Fruit fly (Drosophila melanogaster) whole organism, wandering third instar larva: ENCODE measurements around the gene CG14024.

Experiments used
- Abd-B ChIP-seq: fragments of >200 bp; optimal IDR thresholded peaks from 2 replicates; lab custom pipeline; 2017; ENCODE audit warnings: missing biosample characterization, missing genetic modification characterization
- CG9705 ChIP-seq: fragments of 200-800 bp; sonication (Bioruptor generic); optimal IDR thresholded peaks from 2 replicates; lab custom pipeline; 2018; ENCODE audit warnings: missing biosample characterization, mild to moderate bottlenecking, missing genetic modification characterization
- CrebA ChIP-seq: fragments of 200-800 bp; sonication (Bioruptor generic); optimal IDR thresholded peaks from 2 replicates; lab custom pipeline; 2016; ENCODE audit warnings: missing biosample characterization, mild to moderate bottlenecking, missing genetic modification characterization, borderline replicate concordance
- Dfd ChIP-seq: fragments of >200 bp; optimal IDR thresholded peaks from 2 replicates; lab custom pipeline; 2017; ENCODE audit warnings: missing biosample characterization, missing genetic modification characterization
- Dif ChIP-seq: fragments of 200-275, 200-300 bp; sonication (Bioruptor generic); optimal IDR thresholded peaks from 2 replicates; lab custom pipeline; 2018; ENCODE audit warnings: missing biosample characterization, missing genetic modification characterization; ENCODE audit not compliant: partially characterized antibody
- HLH106 ChIP-seq: fragments of 200-800 bp; optimal IDR thresholded peaks from 3 replicates; lab custom pipeline; 2019; ENCODE audit warnings: missing biosample characterization, mild to moderate bottlenecking, missing genetic modification characterization, moderate library complexity
- Hnf4 ChIP-seq: fragments of 200-800 bp; sonication (Bioruptor generic); optimal IDR thresholded peaks from 2 replicates; lab custom pipeline; 2016; ENCODE audit warnings: missing biosample characterization, mild to moderate bottlenecking, missing genetic modification characterization
- Hr78 ChIP-seq: fragments of >200 bp; optimal IDR thresholded peaks from 2 replicates; lab custom pipeline; 2017; ENCODE audit warnings: missing biosample characterization, missing genetic modification characterization
- Hr83 ChIP-seq: fragments of 200-300 bp; sonication (Bioruptor generic); optimal IDR thresholded peaks from 2 replicates; lab custom pipeline; 2016; ENCODE audit warnings: missing biosample characterization, mild to moderate bottlenecking, missing genetic modification characterization, moderate library complexity; ENCODE audit not compliant: poor library complexity, severe bottlenecking
- Mio ChIP-seq: sonication (Bioruptor generic); optimal IDR thresholded peaks from 2 replicates; lab custom pipeline; 2016; ENCODE audit warnings: missing biosample characterization, missing genetic modification characterization
- Myc ChIP-seq: fragments of >200 bp; optimal IDR thresholded peaks from 2 replicates; lab custom pipeline; 2017
- N ChIP-seq: fragments of >200 bp; optimal IDR thresholded peaks from 2 replicates; lab custom pipeline; 2018; ENCODE audit warnings: missing biosample characterization, missing external identifiers, missing genetic modification characterization
- OdsH ChIP-seq: fragments of 200-800 bp; sonication (Bioruptor generic); optimal IDR thresholded peaks from 2 replicates; lab custom pipeline; 2016; ENCODE audit warnings: missing biosample characterization, mild to moderate bottlenecking, missing genetic modification characterization
- Rel ChIP-seq, 2 experiments: fragments of 200-800 bp; sonication (Bioruptor generic) in 1 of 2; optimal IDR thresholded peaks; 2 replicates in 1 of 2; 3 replicates in 1 of 2; lab custom pipeline; 2016 to 2019; ENCODE audit warnings: mild to moderate bottlenecking in 2 of 2, missing biosample characterization in 2 of 2, missing genetic modification characterization in 2 of 2, moderate library complexity in 1 of 2
- Sp1 ChIP-seq: fragments of 200-800 bp; sonication (Bioruptor generic); optimal IDR thresholded peaks from 3 replicates; lab custom pipeline; 2019; ENCODE audit warnings: missing biosample characterization, mild to moderate bottlenecking, missing genetic modification characterization, moderate library complexity
- Vsx2 ChIP-seq: fragments of 200-300, 225-300 bp; sonication (Bioruptor generic); optimal IDR thresholded peaks from 2 replicates; lab custom pipeline; 2018; ENCODE audit warnings: missing biosample characterization, missing genetic modification characterization; ENCODE audit not compliant: partially characterized antibody
- br ChIP-seq: fragments of 200-800 bp; sonication (Bioruptor generic); optimal IDR thresholded peaks from 2 replicates; lab custom pipeline; 2016; ENCODE audit warnings: missing biosample characterization, missing genetic modification characterization
- brk ChIP-seq: fragments of 200-800 bp; sonication (Bioruptor generic); optimal IDR thresholded peaks from 2 replicates; lab custom pipeline; 2016; ENCODE audit warnings: missing biosample characterization, mild to moderate bottlenecking, missing genetic modification characterization
- dl ChIP-seq, 2 experiments: fragments of 175-275, 200-275 bp in 1 of 2; fragments of 200-275 bp in 1 of 2; sonication (Bioruptor generic); optimal IDR thresholded peaks; lab custom pipeline; 2018; ENCODE audit warnings: mild to moderate bottlenecking in 2 of 2, missing biosample characterization in 2 of 2, missing genetic modification characterization in 2 of 2, moderate library complexity in 2 of 2; ENCODE audit not compliant: partially characterized antibody in 2 of 2, insufficient read depth in 1 of 2
- dmrt93B ChIP-seq: fragments of 200-800 bp; sonication (Bioruptor generic); optimal IDR thresholded peaks from 2 replicates; lab custom pipeline; 2018; ENCODE audit warnings: missing biosample characterization, mild to moderate bottlenecking, missing genetic modification characterization
- ey ChIP-seq: fragments of 200-800 bp; sonication (Bioruptor generic); optimal IDR thresholded peaks from 2 replicates; lab custom pipeline; 2016; ENCODE audit warnings: missing biosample characterization, missing genetic modification characterization
- foxo ChIP-seq, 2 experiments: fragments of 200-800 bp; sonication (Bioruptor generic); optimal IDR thresholded peaks; 2 replicates in 1 of 2; 3 replicates in 1 of 2; lab custom pipeline; 2016 to 2017; ENCODE audit warnings: missing biosample characterization in 2 of 2, missing genetic modification characterization in 2 of 2
- fru ChIP-seq: fragments of 200-800 bp; sonication (Bioruptor generic); optimal IDR thresholded peaks from 3 replicates; lab custom pipeline; 2016; ENCODE audit warnings: missing biosample characterization, mild to moderate bottlenecking, missing genetic modification characterization
- h ChIP-seq: fragments of 200-800 bp; sonication (Bioruptor generic); optimal IDR thresholded peaks from 3 replicates; lab custom pipeline; 2016; ENCODE audit warnings: missing biosample characterization, mild to moderate bottlenecking, missing genetic modification characterization
- jim ChIP-seq: fragments of 175-275, 200-325 bp; sonication (Bioruptor generic); optimal IDR thresholded peaks from 2 replicates; lab custom pipeline; 2016; ENCODE audit warnings: missing biosample characterization, mild to moderate bottlenecking, missing genetic modification characterization
- lola ChIP-seq: fragments of >200 bp; optimal IDR thresholded peaks from 2 replicates; lab custom pipeline; 2017; ENCODE audit warnings: missing biosample characterization, missing genetic modification characterization
- pan ChIP-seq: fragments of >200 bp; optimal IDR thresholded peaks from 2 replicates; lab custom pipeline; 2017
- psq ChIP-seq: fragments of 200-800 bp; sonication (Bioruptor generic); optimal IDR thresholded peaks from 3 replicates; lab custom pipeline; 2017; ENCODE audit warnings: missing biosample characterization, mild to moderate bottlenecking, missing genetic modification characterization, moderate library complexity
- rgr ChIP-seq: fragments of 200-800 bp; sonication (Bioruptor generic); optimal IDR thresholded peaks from 3 replicates; lab custom pipeline; 2016; ENCODE audit warnings: missing biosample characterization, mild to moderate bottlenecking, missing genetic modification characterization
- sage ChIP-seq: fragments of 200-800 bp; sonication (Bioruptor generic); optimal IDR thresholded peaks from 2 replicates; lab custom pipeline; 2016; ENCODE audit warnings: missing biosample characterization, mild to moderate bottlenecking, missing genetic modification characterization
- sv ChIP-seq: fragments of 200-800 bp; sonication (Bioruptor generic); optimal IDR thresholded peaks from 3 replicates; lab custom pipeline; 2016; ENCODE audit warnings: missing biosample characterization, missing genetic modification characterization
- tai ChIP-seq: sonication (Bioruptor generic); optimal IDR thresholded peaks from 2 replicates; lab custom pipeline; 2016; ENCODE audit warnings: missing biosample characterization, missing genetic modification characterization

Gene CG14024

DNA sequence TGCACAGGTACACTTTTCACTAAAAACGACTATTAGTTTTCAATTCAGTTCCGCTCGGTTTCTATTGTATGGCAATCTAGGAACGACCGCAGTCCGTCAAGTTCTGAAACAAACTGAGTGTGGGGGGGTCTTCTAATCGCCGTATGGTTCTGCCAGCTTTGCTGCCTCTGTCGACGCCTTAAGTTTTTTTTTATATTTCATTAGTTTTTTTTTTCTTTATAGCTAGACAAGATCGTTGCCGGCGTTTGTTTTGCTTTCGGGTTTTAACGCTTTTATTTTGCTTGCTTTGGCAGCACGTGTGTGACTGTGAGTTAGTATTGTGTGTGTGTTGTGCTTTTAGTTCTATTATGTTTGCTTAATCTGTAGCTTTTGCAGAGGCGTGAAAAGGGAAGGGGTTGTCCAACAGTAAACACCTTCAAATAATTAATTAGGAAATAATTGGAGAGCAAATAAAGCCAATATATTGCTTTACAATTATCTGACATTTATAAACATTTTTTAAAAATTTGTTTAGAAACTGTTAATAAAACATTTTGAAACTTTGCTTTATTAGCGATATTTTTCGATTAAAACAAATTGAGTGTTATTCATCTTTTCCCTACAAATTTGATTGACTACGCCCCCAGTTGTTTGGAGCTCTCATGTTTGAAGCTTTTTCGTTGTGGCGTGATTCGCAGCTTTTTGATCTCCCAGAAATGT lies 27.6 kb upstream of the CG14024 start, which contains the start of gene Acsf2 (continued):
- TF ChIP-seq Dif (GFP tag; lab: Kevin White, UChicago), result no peak
- TF ChIP-seq Hr83, result no peak
- peak; percentile 82 for TF ChIP-seq psq (GFP tag; lab: Kevin White, UChicago)
- peak; percentile 53 for TF ChIP-seq brk (GFP tag; lab: Kevin White, UChicago)
- TF ChIP-seq tai, result peak; percentile 54

DNA sequence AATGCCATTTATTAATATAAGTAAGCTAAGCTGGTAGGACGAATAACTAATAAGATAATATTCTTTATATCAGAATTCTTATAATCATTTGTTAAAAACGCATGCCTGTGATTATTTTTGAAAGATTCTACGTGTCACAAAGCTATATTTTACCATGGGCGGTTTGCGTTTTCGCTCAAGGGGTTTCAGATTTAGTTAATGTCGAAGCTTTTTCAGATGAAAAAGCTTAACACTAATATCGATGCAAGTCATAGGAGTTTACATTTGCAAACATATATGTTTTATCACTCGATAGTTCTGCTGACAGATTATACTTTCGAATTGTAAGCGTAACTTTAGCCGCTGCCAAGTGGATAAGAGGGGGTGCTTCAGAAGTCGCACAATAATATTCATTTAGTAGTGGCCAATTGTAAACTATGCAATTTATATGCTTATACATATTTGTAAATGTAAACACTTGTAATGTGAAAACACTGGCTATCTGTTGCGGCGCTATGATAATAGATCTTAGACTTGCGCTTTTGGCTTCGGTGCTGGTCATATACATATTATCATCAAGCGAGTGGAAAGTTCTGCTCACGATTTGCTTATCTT lies 26.4 kb upstream of the CG14024 start:
- no peak for TF ChIP-seq HLH106 (tag; lab: Kevin White, UChicago)
- TF ChIP-seq CG9705 (GFP tag; lab: Kevin White, UChicago), result no peak
- TF ChIP-seq rgr, result no peak
- no peak for TF ChIP-seq h
- TF ChIP-seq dmrt93B (GFP tag; lab: Kevin White, UChicago), result no peak
- no peak for TF ChIP-seq tai
- TF ChIP-seq Abd-B (GFP tag; lab: Kevin White, UChicago), result no peak
- no peak for TF ChIP-seq CrebA
- no peak for TF ChIP-seq br (GFP tag; lab: Kevin White, UChicago)
- no peak for TF ChIP-seq N (GFP tag; lab: Kevin White, UChicago)
- TF ChIP-seq dl (GFP tag; optimal IDR thresholded peaks at IDR 0.05; lab: Kevin White, UChicago; ENCODE audit: insufficient read depth in 1 of 2, partially characterized antibody in 2 of 2), result no peak
- TF ChIP-seq fru (GFP tag; lab: Kevin White, UChicago), result no peak
- no peak for TF ChIP-seq sv

DNA sequence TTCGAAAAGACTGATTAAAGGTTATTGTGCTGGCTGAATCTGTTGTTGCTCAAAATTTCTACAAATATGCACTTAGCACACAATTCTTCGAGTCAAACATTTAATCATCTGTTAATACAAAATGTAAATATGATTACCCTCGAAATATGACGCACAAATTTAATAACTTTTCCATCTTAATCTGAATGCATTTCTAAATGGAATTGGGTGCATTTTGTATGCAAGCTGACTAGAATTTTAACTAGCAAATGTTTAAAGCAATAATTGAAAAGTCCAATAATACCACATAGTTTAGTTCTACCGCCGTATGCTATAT lies 24.0 kb upstream of the CG14024 start:
- TF ChIP-seq pan, result no peak
- TF ChIP-seq tai, result peak; percentile 4
- TF ChIP-seq brk (GFP tag; lab: Kevin White, UChicago), result peak; percentile 26
- no peak for TF ChIP-seq Hr83

DNA sequence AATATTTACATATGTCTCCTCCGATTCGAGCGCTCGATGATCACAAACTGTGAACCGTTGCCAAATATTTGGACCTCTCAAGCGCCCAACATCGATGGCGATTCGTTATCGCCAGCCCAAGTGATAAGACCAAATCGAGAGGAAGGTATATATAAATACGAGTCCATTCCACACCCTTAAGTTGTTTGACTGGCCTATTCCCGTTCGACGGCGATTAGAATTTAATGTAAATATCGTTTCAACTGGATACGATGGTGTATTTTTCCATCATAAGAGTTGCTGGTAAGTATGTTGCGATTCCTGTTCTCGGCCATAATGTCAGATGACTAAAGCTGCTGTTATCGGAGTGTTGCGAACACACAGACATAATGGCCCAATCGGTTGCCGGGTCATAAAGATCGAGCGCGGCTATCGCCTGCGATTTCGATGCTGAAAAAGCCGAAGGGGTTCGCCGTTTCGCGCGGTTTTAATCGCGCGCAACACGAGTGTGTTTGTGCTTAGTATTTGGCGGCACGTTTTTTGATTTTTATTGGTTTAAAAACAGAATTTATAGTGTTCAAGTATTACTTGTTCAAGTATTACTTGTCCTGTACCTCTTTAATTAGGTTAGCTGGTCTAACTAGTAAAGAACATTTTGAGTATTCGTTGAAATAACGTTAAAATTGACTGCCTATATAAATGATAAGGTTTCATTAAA lies 23.5 kb upstream of the CG14024 start, which contains the start of gene fusl:
fusl (minus strand) TSS at position 50 of the 697 bp plus-strand sequence.
- TF ChIP-seq Mio (GFP tag; lab: Kevin White, UChicago), result no peak
- no peak for TF ChIP-seq foxo (GFP tag; optimal IDR thresholded peaks at IDR 0.05; lab: Kevin White, UChicago)
- no peak for TF ChIP-seq jim (GFP tag; lab: Kevin White, UChicago)
- peak; percentile 65 for TF ChIP-seq Myc
- TF ChIP-seq ey (GFP tag; lab: Kevin White, UChicago), result no peak
- TF ChIP-seq, all 38 proteins: peak for 1

DNA sequence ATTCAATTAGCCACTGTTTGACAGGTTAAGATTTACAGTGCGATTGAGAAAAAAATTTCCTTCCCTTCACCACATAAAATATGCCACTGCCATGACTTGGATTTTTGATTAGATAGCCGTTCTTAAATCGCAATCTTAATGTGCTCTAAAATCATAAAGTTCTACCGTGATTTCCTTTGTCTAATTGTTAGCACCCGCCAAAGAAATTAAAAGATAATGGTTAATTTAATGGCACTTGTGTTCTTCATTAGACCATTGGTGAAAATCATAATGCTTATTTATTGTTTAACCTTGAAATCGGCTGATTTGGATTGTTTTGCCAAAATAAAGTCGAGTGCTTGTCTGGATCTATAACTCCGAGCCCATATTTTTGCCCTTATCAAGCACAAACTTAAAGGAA lies 22.5 kb upstream of the CG14024 start:
- no peak for TF ChIP-seq lola
- TF ChIP-seq sage (GFP tag; lab: Kevin White, UChicago), result no peak
- TF ChIP-seq Rel (GFP tag; optimal IDR thresholded peaks at IDR 0.05; lab: Kevin White, UChicago), result no peak
- TF ChIP-seq Rel (tag; optimal IDR thresholded peaks at IDR 0.05; lab: Kevin White, UChicago), result no peak
- no peak for TF ChIP-seq HLH106 (tag; lab: Kevin White, UChicago)
- no peak for TF ChIP-seq jim (GFP tag; lab: Kevin White, UChicago)
- no peak for TF ChIP-seq OdsH (GFP tag; lab: Kevin White, UChicago)
- TF ChIP-seq Vsx2 (GFP tag; lab: Kevin White, UChicago), result no peak
- no peak for TF ChIP-seq tai
- TF ChIP-seq psq (GFP tag; lab: Kevin White, UChicago), result no peak
- no peak for TF ChIP-seq dl (GFP tag; optimal IDR thresholded peaks at IDR 0.05; lab: Kevin White, UChicago; ENCODE audit: insufficient read depth in 1 of 2, partially characterized antibody in 2 of 2)
- no peak for TF ChIP-seq Hnf4 (GFP tag; lab: Kevin White, UChicago)
- TF ChIP-seq Mio (GFP tag; lab: Kevin White, UChicago), result no peak
- no peak for TF ChIP-seq foxo (GFP tag; optimal IDR thresholded peaks at IDR 0.05; lab: Kevin White, UChicago)
- no peak for TF ChIP-seq Sp1 (GFP tag; lab: Kevin White, UChicago)
- TF ChIP-seq Hr78 (GFP tag; lab: Kevin White, UChicago), result no peak
- no peak for TF ChIP-seq N (GFP tag; lab: Kevin White, UChicago)
- no peak for TF ChIP-seq Dfd (GFP tag; lab: Kevin White, UChicago)
